Worm (Caenorhabditis elegans) whole organism, late embryonic: ENCODE results near the gene mth-2.

Experiments
- Y22D7AL.16 ChIP-seq: sonication (generic microtip); optimal IDR thresholded peaks from 2 replicates; lab custom pipeline; 2016; ENCODE audit warnings: missing genetic modification characterization, missing compliant biosample characterization
- ceh-2 ChIP-seq: sonication (generic microtip); optimal IDR thresholded peaks from 2 replicates; lab custom pipeline; 2016; ENCODE audit warnings: missing genotype, missing genetic modification characterization, missing compliant biosample characterization
- ceh-30 ChIP-seq: fragments of 150-350 bp; optimal IDR thresholded peaks from 2 replicates; lab custom pipeline; 2014; ENCODE audit warnings: missing biosample characterization, missing genetic modification characterization
- elt-2 ChIP-seq: sonication (generic microtip); optimal IDR thresholded peaks from 2 replicates; lab custom pipeline; 2016; ENCODE audit warnings: missing genetic modification reagents, missing genetic modification characterization, missing compliant biosample characterization
- elt-4 ChIP-seq: sonication (generic microtip); optimal IDR thresholded peaks from 2 replicates; lab custom pipeline; 2016; ENCODE audit warnings: missing genetic modification characterization, missing compliant biosample characterization
- fkh-10 ChIP-seq: fragments of 150-350 bp; optimal IDR thresholded peaks from 2 replicates; lab custom pipeline; 2014; ENCODE audit warnings: missing biosample characterization, missing genetic modification reagents, missing genetic modification characterization
- nhr-11 ChIP-seq: fragments of 150-350 bp; optimal IDR thresholded peaks from 2 replicates; lab custom pipeline; 2014; ENCODE audit warnings: missing biosample characterization, missing genetic modification characterization
- pag-3 ChIP-seq: sonication (generic microtip); optimal IDR thresholded peaks from 2 replicates; lab custom pipeline; 2016; ENCODE audit warnings: missing compliant biosample characterization, missing genetic modification characterization, borderline replicate concordance
- pha-4 ChIP-seq: fragments of 150-350 bp; optimal IDR thresholded peaks from 2 replicates; lab custom pipeline; 2018; ENCODE audit warnings: missing biosample characterization, missing genetic modification reagents, missing genetic modification characterization
- pqm-1 ChIP-seq: sonication (generic microtip); optimal IDR thresholded peaks from 2 replicates; lab custom pipeline; 2016; ENCODE audit warnings: missing genetic modification characterization, missing compliant biosample characterization
- rnt-1 ChIP-seq: sonication (generic microtip); optimal IDR thresholded peaks from 2 replicates; lab custom pipeline; 2016; ENCODE audit warnings: missing genetic modification characterization, missing compliant biosample characterization
- ttx-3 ChIP-seq: sonication (generic microtip); optimal IDR thresholded peaks from 2 replicates; lab custom pipeline; 2016; ENCODE audit warnings: missing genetic modification reagents, missing genetic modification characterization, missing compliant biosample characterization
- unc-55 ChIP-seq: sonication (generic microtip); optimal IDR thresholded peaks from 2 replicates; lab custom pipeline; 2017; ENCODE audit warnings: missing biosample characterization, missing genetic modification reagents, missing genetic modification characterization

DNA sequence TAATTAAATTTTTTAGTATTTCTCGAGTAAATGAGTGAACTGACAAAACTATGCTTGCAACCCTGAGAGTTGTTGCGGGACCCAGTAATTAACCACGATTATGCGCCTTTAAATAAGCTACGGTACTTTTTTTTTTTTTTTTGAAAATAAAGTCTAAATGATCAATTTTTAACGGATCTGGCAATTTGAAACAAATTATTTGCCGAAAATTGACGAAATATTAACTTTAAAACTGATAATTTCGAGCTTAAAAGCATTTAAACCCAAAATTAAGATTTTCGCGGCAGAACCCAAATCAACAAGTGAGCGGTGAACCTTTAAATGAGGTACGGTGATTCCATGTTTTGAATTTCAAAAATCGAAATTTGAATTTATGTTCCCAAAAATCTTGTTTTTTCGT lies 28.4 kb upstream of the mth-2 start:
- no peak for TF ChIP-seq nhr-11 (tag; lab: Kevin White, UChicago)
- no peak for TF ChIP-seq fkh-10 (GFP tag; lab: Kevin White, UChicago)
- TF ChIP-seq ceh-2 (tag; lab: Kevin White, UChicago) = no peak
- TF ChIP-seq unc-55 (GFP tag; lab: Kevin White, UChicago) = no peak
- no peak for TF ChIP-seq ttx-3
- no peak for TF ChIP-seq Y22D7AL.16
- TF ChIP-seq ceh-30 (tag; lab: Kevin White, UChicago) = no peak
- TF ChIP-seq pag-3 = no peak
- no peak for TF ChIP-seq rnt-1
- no peak for TF ChIP-seq pha-4 (tag; lab: Kevin White, UChicago)
- no peak for TF ChIP-seq elt-4 (tag; lab: Kevin White, UChicago)
- no peak for TF ChIP-seq pqm-1 (tag; lab: Kevin White, UChicago)
- TF ChIP-seq elt-2 (tag; lab: Kevin White, UChicago) = no peak
